Worm (Caenorhabditis elegans) whole organism, L4 larva: ENCODE measurements around the gene tmd-2.
A peak's percentile ranks its signal among the peaks of the same experiment; 100 is the strongest.

Experiments used
- F49E8.2 ChIP-seq: sonication (generic microtip); optimal IDR thresholded peaks from 2 replicates; lab custom pipeline; 2016; ENCODE audit warnings: missing compliant biosample characterization, mild to moderate bottlenecking, missing genetic modification characterization, borderline replicate concordance
- Y105C5A.15 ChIP-seq: fragments of 200-800 bp; sonication (Bioruptor generic); IDR thresholded peaks from 2 replicates; pipeline ENCODE4 v1.3.6; 2022; ENCODE audit warnings: missing genetic modification characterization, missing compliant biosample characterization
- Y5F2A.4 ChIP-seq: fragments of 200-800 bp; sonication (Bioruptor generic); optimal IDR thresholded peaks from 2 replicates; lab custom pipeline; 2018; ENCODE audit warnings: mild to moderate bottlenecking, missing genetic modification characterization, missing compliant biosample characterization
- Y75B8A.6 ChIP-seq: fragments of 200-800 bp; sonication (Bioruptor generic); IDR thresholded peaks from 2 replicates; pipeline ENCODE4 v1.3.6; 2022; ENCODE audit warnings: missing genetic modification reagents, missing genetic modification characterization, missing compliant biosample characterization
- ZK546.5 ChIP-seq, 2 experiments: sonication (generic microtip); optimal IDR thresholded peaks; 2 replicates each; lab custom pipeline; 2017; ENCODE audit warnings: missing biosample characterization in 2 of 2, missing genetic modification characterization in 2 of 2
- ama-1 ChIP-seq: fragments of 150-350 bp; optimal IDR thresholded peaks from 2 replicates; lab custom pipeline; 2014; ENCODE audit warnings: inconsistent platforms, mixed read lengths
- arid-1 ChIP-seq: fragments of 200-800 bp; sonication (Bioruptor generic); conservative IDR thresholded peaks from 2 replicates; pipeline ENCODE4 v1.3.6; 2022; ENCODE audit warnings: missing genetic modification reagents, missing genetic modification characterization, missing compliant biosample characterization
- ceh-32 ChIP-seq: sonication (generic microtip); optimal IDR thresholded peaks from 2 replicates; lab custom pipeline; 2016; ENCODE audit warnings: mild to moderate bottlenecking, missing genetic modification characterization, missing compliant biosample characterization; ENCODE audit not compliant: poor library complexity
- ceh-62 ChIP-seq: sonication (generic microtip); optimal IDR thresholded peaks from 2 replicates; lab custom pipeline; 2017; ENCODE audit warnings: missing biosample characterization, missing genetic modification characterization
- ceh-82 ChIP-seq: sonication (generic microtip); optimal IDR thresholded peaks from 2 replicates; lab custom pipeline; 2017; ENCODE audit warnings: missing biosample characterization, missing genetic modification characterization
- ctbp-1 ChIP-seq: fragments of 200-800 bp; sonication (Bioruptor generic); IDR thresholded peaks from 2 replicates; pipeline ENCODE4 v1.3.6; 2022; ENCODE audit warnings: missing genetic modification reagents, missing genetic modification characterization, missing compliant biosample characterization
- daf-12 ChIP-seq: fragments of 150-350 bp; optimal IDR thresholded peaks from 2 replicates; lab custom pipeline; 2014; ENCODE audit warnings: missing biosample characterization, missing genetic modification reagents, missing genetic modification characterization
- daf-16 ChIP-seq, 3 experiments: sonication (generic microtip); optimal IDR thresholded peaks; 2 replicates each; lab custom pipeline; 2016 to 2017; ENCODE audit warnings: missing genetic modification characterization in 3 of 3, missing genetic modification reagents in 3 of 3, mild to moderate bottlenecking in 2 of 3, missing compliant biosample characterization in 2 of 3, missing biosample characterization in 1 of 3, moderate library complexity in 1 of 3
- dmd-6 ChIP-seq: fragments of 200-800 bp; sonication (Bioruptor generic); IDR thresholded peaks from 2 replicates; pipeline ENCODE4 v1.3.6; 2022; ENCODE audit warnings: missing genetic modification reagents, missing genetic modification characterization, missing compliant biosample characterization
- duxl-1 ChIP-seq: sonication (generic microtip); optimal IDR thresholded peaks from 2 replicates; lab custom pipeline; 2016; ENCODE audit warnings: mild to moderate bottlenecking, missing genetic modification characterization, moderate library complexity, missing compliant biosample characterization; ENCODE audit not compliant: poor library complexity
- dve-1 ChIP-seq: sonication (generic microtip); optimal IDR thresholded peaks from 2 replicates; lab custom pipeline; 2017; ENCODE audit warnings: antibody characterized with exemption, mild to moderate bottlenecking, missing genetic modification characterization, missing compliant biosample characterization; ENCODE audit not compliant: insufficient read depth
- egl-27 ChIP-seq: sonication (generic microtip); optimal IDR thresholded peaks from 3 replicates; lab custom pipeline; 2017; ENCODE audit warnings: missing biosample characterization, missing genetic modification reagents, missing genetic modification characterization
- hif-1 ChIP-seq, 2 experiments: sonication (generic microtip); optimal IDR thresholded peaks; 2 replicates each; lab custom pipeline; 2016 to 2017; ENCODE audit warnings: missing compliant biosample characterization in 2 of 2, missing genetic modification characterization in 2 of 2, missing genetic modification reagents in 2 of 2, missing genotype in 2 of 2, mild to moderate bottlenecking in 1 of 2
- hlh-30 ChIP-seq: sonication (generic microtip); optimal IDR thresholded peaks from 2 replicates; lab custom pipeline; 2017; ENCODE audit warnings: antibody characterized with exemption, mild to moderate bottlenecking, missing genetic modification characterization, missing compliant biosample characterization; ENCODE audit not compliant: insufficient read depth
- lim-7 ChIP-seq: fragments of 200-800 bp; sonication (Bioruptor generic); IDR thresholded peaks from 2 replicates; pipeline ENCODE4 v1.3.6; 2022; ENCODE audit warnings: missing genetic modification characterization, missing compliant biosample characterization
- lin-15B ChIP-seq: fragments of 150-350 bp; sonication (generic microtip); optimal IDR thresholded peaks from 3 replicates; lab custom pipeline; 2014; ENCODE audit warnings: missing biosample characterization, missing genetic modification characterization
- lin-29 ChIP-seq: fragments of 200-800 bp; sonication (Bioruptor generic); IDR thresholded peaks from 2 replicates; pipeline ENCODE4 v1.3.6; 2022; ENCODE audit warnings: missing genetic modification reagents, missing genetic modification characterization, missing compliant biosample characterization
- lin-39 ChIP-seq: fragments of 150-350 bp; optimal IDR thresholded peaks from 2 replicates; lab custom pipeline; 2014; ENCODE audit warnings: missing biosample characterization, missing genetic modification reagents, missing genetic modification characterization
- lir-3 ChIP-seq: sonication (generic microtip); optimal IDR thresholded peaks from 2 replicates; lab custom pipeline; 2016; ENCODE audit warnings: mild to moderate bottlenecking, missing genetic modification characterization, missing compliant biosample characterization
- mxl-2 ChIP-seq: fragments of 200-800 bp; sonication (Bioruptor generic); conservative IDR thresholded peaks from 2 replicates; pipeline ENCODE4 v1.3.6; 2022; ENCODE audit warnings: missing genetic modification reagents, missing genetic modification characterization, missing compliant biosample characterization
- nhr-10 ChIP-seq: fragments of 150-350 bp; optimal IDR thresholded peaks from 2 replicates; lab custom pipeline; 2014; ENCODE audit warnings: missing biosample characterization, missing genetic modification characterization
- nhr-25 ChIP-seq: sonication (generic microtip); optimal IDR thresholded peaks from 2 replicates; lab custom pipeline; 2017; ENCODE audit warnings: missing genetic modification characterization, mild to moderate bottlenecking, missing compliant biosample characterization, antibody characterized with exemption, moderate library complexity, borderline replicate concordance; ENCODE audit not compliant: insufficient read depth
- nhr-28 ChIP-seq: fragments of 150-350 bp; optimal IDR thresholded peaks from 2 replicates; lab custom pipeline; 2014; ENCODE audit warnings: missing biosample characterization, missing genetic modification characterization
- nhr-41 ChIP-seq: fragments of 200-800 bp; sonication (Bioruptor generic); IDR thresholded peaks from 2 replicates; pipeline ENCODE4 v1.3.6; 2022; ENCODE audit warnings: missing genetic modification reagents, missing genetic modification characterization, missing compliant biosample characterization
- nhr-42 ChIP-seq: fragments of 200-800 bp; sonication (Bioruptor generic); IDR thresholded peaks from 2 replicates; pipeline ENCODE4 v1.3.6; 2022; ENCODE audit warnings: missing genetic modification characterization, missing compliant biosample characterization
- nhr-76 ChIP-seq: fragments of 150-350 bp; optimal IDR thresholded peaks from 2 replicates; lab custom pipeline; 2014; ENCODE audit warnings: missing biosample characterization, missing genetic modification characterization
- nhr-77 ChIP-seq: fragments of 150-350 bp; optimal IDR thresholded peaks from 2 replicates; lab custom pipeline; 2014; ENCODE audit warnings: missing biosample characterization, missing genetic modification characterization
- pha-4 ChIP-seq, 2 experiments: fragments of 150-350 bp in 1 of 2; fragments of 200-800 bp in 1 of 2; sonication (Bioruptor generic) in 1 of 2; IDR thresholded peaks in 1 of 2; optimal IDR thresholded peaks in 1 of 2; 2 replicates each; pipeline versions ENCODE4 v1.3.6 to Lab custom; 2014 to 2022; ENCODE audit warnings: missing genetic modification characterization in 2 of 2, missing genetic modification reagents in 2 of 2, missing biosample characterization in 1 of 2, missing compliant biosample characterization in 1 of 2
- pqm-1 ChIP-seq: sonication (generic microtip); optimal IDR thresholded peaks from 2 replicates; lab custom pipeline; 2017; ENCODE audit warnings: missing biosample characterization, missing genetic modification characterization
- saeg-2 ChIP-seq: fragments of 200-800 bp; sonication (Bioruptor generic); IDR thresholded peaks from 2 replicates; pipeline ENCODE4 v1.3.6; 2022; ENCODE audit warnings: missing genetic modification reagents, missing genetic modification characterization, missing compliant biosample characterization
- snpc-4 ChIP-seq: fragments of 150-350 bp; optimal IDR thresholded peaks from 2 replicates; lab custom pipeline; 2014; ENCODE audit warnings: missing biosample characterization, missing genetic modification characterization
- spr-3 ChIP-seq: fragments of 200-800 bp; sonication (Bioruptor generic); optimal IDR thresholded peaks from 2 replicates; lab custom pipeline; 2018; ENCODE audit warnings: mild to moderate bottlenecking, missing genetic modification characterization, missing compliant biosample characterization
- unc-62 ChIP-seq, 3 experiments: fragments of 150-350 bp in 1 of 3; sonication (generic microtip); optimal IDR thresholded peaks in 2 of 3; peaks in 1 of 3; 1 replicate in 1 of 3; 2 replicates in 2 of 3; lab custom pipeline; 2014 to 2017; ENCODE audit warnings: missing biosample characterization in 3 of 3, missing genetic modification characterization in 3 of 3, missing genetic modification reagents in 3 of 3, missing genotype in 1 of 3
- zag-1 ChIP-seq: fragments of 150-350 bp; optimal IDR thresholded peaks from 2 replicates; lab custom pipeline; 2014; ENCODE audit warnings: missing biosample characterization, missing genetic modification characterization

The tmd-2 gene

ce11 chrV:8307681-8308080 is 26.8 kb upstream of the tmd-2 start, which contains the start of gene clec-218:
Gene clec-218 (plus strand): TSS chrV:8307942.
- TF ChIP-seq lin-15B (tag; lab: Kevin White, UChicago) (no peak), nhr-10 (tag; lab: Kevin White, UChicago) (no peak), mxl-2 (GFP tag; lab: Robert Waterston, UW) (no peak), ctbp-1 (GFP tag; lab: Robert Waterston, UW) (no peak), lim-7 (GFP tag; lab: Robert Waterston, UW) (no peak), dmd-6 (GFP tag; lab: Robert Waterston, UW) (peak; percentile 72), nhr-41 (no peak), nhr-28 (no peak), ceh-62 (tag; lab: Kevin White, UChicago) (no peak), egl-27 (tag; lab: Kevin White, UChicago) (no peak), hif-1 (tag; optimal IDR thresholded peaks at IDR 0.05; lab: Kevin White, UChicago) (no peak), lin-29 (no peak), zag-1 (no peak), arid-1 (GFP tag; lab: Robert Waterston, UW) (no peak), saeg-2 (GFP tag; lab: Robert Waterston, UW) (no peak), Y75B8A.6 (GFP tag; lab: Robert Waterston, UW) (no peak), nhr-42 (no peak), nhr-25 (tag; lab: Kevin White, UChicago) (no peak), pqm-1 (peak; percentile 10), ceh-82 (no peak), duxl-1 (tag; lab: Kevin White, UChicago) (no peak), dve-1 (tag; lab: Kevin White, UChicago) (peak; percentile 46), unc-62 (GFP tag; optimal IDR thresholded peaks at IDR 0.05 in 1 of 2; lab: Kevin White, UChicago) (no peak), unc-62 (tag; optimal IDR thresholded peaks at IDR 0.05; lab: Kevin White, UChicago) (no peak), daf-16 (GFP tag; optimal IDR thresholded peaks at IDR 0.05; lab: Kevin White, UChicago) (no peak), daf-16 (tag; optimal IDR thresholded peaks at IDR 0.05; lab: Kevin White, UChicago) (peak; percentile 35), hlh-30 (tag; lab: Kevin White, UChicago) (no peak), nhr-76 (tag; lab: Kevin White, UChicago) (no peak), daf-12 (tag; lab: Kevin White, UChicago) (no peak), pha-4 (GFP tag; IDR thresholded peaks at IDR 0.05; lab: Robert Waterston, UW) (0 out of 2 replicates have a peak, but pooled peaks have one; percentile 11), pha-4 (tag; optimal IDR thresholded peaks at IDR 0.05; lab: Kevin White, UChicago) (no peak), spr-3 (no peak), nhr-77 (no peak)

- TF ChIP-seq nhr-41 (no peak), pqm-1 (no peak), ama-1 (lab: Kevin White, UChicago) (no peak), Y5F2A.4 (GFP tag; lab: Kevin White, UChicago) (no peak), snpc-4 (tag; lab: Kevin White, UChicago) (no peak), ceh-32 (tag; lab: Kevin White, UChicago) (no peak), lim-7 (GFP tag; lab: Robert Waterston, UW) (no peak), ZK546.5 (tag; optimal IDR thresholded peaks at IDR 0.05; lab: Kevin White, UChicago) (no peak), Y105C5A.15 (GFP tag; lab: Robert Waterston, UW) (no peak), lin-39 (tag; lab: Kevin White, UChicago) (no peak), arid-1 (GFP tag; lab: Robert Waterston, UW) (no peak), F49E8.2 (tag; lab: Kevin White, UChicago) (no peak), nhr-42 (no peak), lir-3 (no peak)
These were observed 23.2 kb upstream of the tmd-2 start, which contains the start of gene W02D7.12 for ce11 chrV:8311210-8311609. Gene W02D7.12 (plus strand): TSS chrV:8311510.
